Fruit fly (Drosophila melanogaster): ENCODE data around the gene CG9154.

CG9154 gene

DNA sequence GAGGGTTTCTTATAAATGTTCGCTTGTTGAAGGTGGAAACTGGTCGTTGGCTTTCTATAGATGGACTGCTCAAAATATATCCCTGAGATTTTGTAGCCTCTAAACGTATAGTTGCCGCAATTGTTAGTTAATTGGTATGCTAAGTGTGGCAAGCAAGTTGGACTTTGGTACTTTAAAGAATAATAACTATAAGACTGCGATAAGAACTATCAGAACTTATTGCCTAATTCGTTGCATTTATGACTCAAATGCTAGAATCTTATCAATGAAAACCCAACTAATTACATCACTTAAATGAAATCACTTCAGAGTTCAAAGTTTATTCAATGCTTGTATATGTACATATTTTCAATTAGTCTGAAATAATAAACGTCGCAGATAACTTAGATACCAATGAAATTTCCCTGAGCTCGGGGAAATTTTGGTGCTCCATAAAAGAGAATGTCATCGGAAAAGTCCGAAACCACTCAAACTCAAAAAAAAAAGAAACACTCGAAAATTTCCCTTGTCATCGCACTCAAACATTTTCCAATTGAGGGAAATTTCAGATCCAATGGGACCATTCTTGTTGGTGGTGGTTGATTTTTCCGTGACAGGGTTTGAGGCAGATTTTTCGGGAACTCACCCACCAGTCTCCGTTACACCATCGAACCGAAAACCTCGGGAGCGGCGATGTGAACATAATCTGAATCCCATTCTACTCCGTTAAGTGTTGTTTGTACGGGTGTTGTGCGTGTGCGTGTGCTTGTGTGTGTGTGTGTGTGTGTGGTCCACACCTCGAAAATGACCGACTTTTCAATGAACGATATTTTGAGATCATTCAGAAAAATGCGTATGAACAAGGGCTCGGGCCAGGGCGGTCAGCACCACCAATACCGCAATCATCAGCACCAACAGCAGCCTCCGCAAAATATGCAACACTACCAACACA lies 20.6 kb upstream of the CG9154 start, which contains the start of gene CG45075 (continued):
- no peak for TF ChIP-seq pfk (GFP tag; optimal IDR thresholded peaks at IDR 0.05)
- no peak for TF ChIP-seq Hr39 (optimal IDR thresholded peaks at IDR 0.05)
- TF ChIP-seq Gsc (GFP tag; IDR thresholded peaks at IDR 0.05): no peak
- no peak for TF ChIP-seq Ravus (GFP tag; IDR thresholded peaks at IDR 0.05)
- no peak for TF ChIP-seq CG9932 (GFP tag; IDR thresholded peaks at IDR 0.05)
- peak; percentile 35 for TF ChIP-seq CG2202 (tag; optimal IDR thresholded peaks at IDR 0.05)
- TF ChIP-seq CG6854 (GFP tag; optimal IDR thresholded peaks at IDR 0.05): no peak
- no peak for TF ChIP-seq Kr (GFP tag; optimal IDR thresholded peaks at IDR 0.05)
- TF ChIP-seq lbe (GFP tag; optimal IDR thresholded peaks at IDR 0.05): no peak
- peak; percentile 32 for TF ChIP-seq stwl (tag; optimal IDR thresholded peaks at IDR 0.05)
- no peak for TF ChIP-seq br (optimal IDR thresholded peaks at IDR 0.05)
- no peak for TF ChIP-seq sob (GFP tag; IDR thresholded peaks at IDR 0.05)
- no peak for TF ChIP-seq klu (GFP tag; IDR thresholded peaks at IDR 0.05)
- TF ChIP-seq pnt (GFP tag; optimal IDR thresholded peaks at IDR 0.05): no peak
- no peak for TF ChIP-seq CG2120 (GFP tag; optimal IDR thresholded peaks at IDR 0.05)
- TF ChIP-seq ttk (GFP tag; IDR thresholded peaks at IDR 0.05): no peak
- no peak for TF ChIP-seq CG1024 (GFP tag; IDR thresholded peaks at IDR 0.05)
- TF ChIP-seq CG14014 (GFP tag; IDR thresholded peaks at IDR 0.05): no peak
- TF ChIP-seq Side (GFP tag; optimal IDR thresholded peaks at IDR 0.05): no peak
- TF ChIP-seq tna (GFP tag; IDR thresholded peaks at IDR 0.05; ENCODE audit: partially characterized antibody): no peak
- no peak for TF ChIP-seq btn (GFP tag; optimal IDR thresholded peaks at IDR 0.05)
- no peak for TF ChIP-seq ERR (GFP tag; optimal IDR thresholded peaks at IDR 0.05)
- no peak for TF ChIP-seq Sry-β (GFP tag; optimal IDR thresholded peaks at IDR 0.05)
- peak; percentile 1 for TF ChIP-seq abd-A (tag; optimal IDR thresholded peaks at IDR 0.05)
- no peak for TF ChIP-seq CG6689 (GFP tag; IDR thresholded peaks at IDR 0.05)
- no peak for TF ChIP-seq Lhr (GFP tag; optimal IDR thresholded peaks at IDR 0.05)
- TF ChIP-seq Ets65A (GFP tag): no peak
- no peak for TF ChIP-seq Eip74EF (GFP tag; optimal IDR thresholded peaks at IDR 0.05)
- TF ChIP-seq Deaf1 (tag; optimal IDR thresholded peaks at IDR 0.05): no peak
- TF ChIP-seq nmo (GFP tag; optimal IDR thresholded peaks at IDR 0.05): no peak
- no peak for TF ChIP-seq fd96Cb (tag; optimal IDR thresholded peaks at IDR 0.05)
- no peak for TF ChIP-seq al (GFP tag; IDR thresholded peaks at IDR 0.05)
- no peak for TF ChIP-seq kah (GFP tag; optimal IDR thresholded peaks at IDR 0.05)
- TF ChIP-seq slbo (GFP tag; IDR thresholded peaks at IDR 0.05): no peak
- no peak for TF ChIP-seq CG10543 (GFP tag; optimal IDR thresholded peaks at IDR 0.05)
- TF ChIP-seq dan (GFP tag; IDR thresholded peaks at IDR 0.05): no peak
- TF ChIP-seq CTCF (GFP tag; optimal IDR thresholded peaks at IDR 0.05): no peak
- no peak for TF ChIP-seq gsb (GFP tag; IDR thresholded peaks at IDR 0.05)
- TF ChIP-seq CG13296 (GFP tag; optimal IDR thresholded peaks at IDR 0.05): no peak
- no peak for TF ChIP-seq CG2875 (GFP tag; optimal IDR thresholded peaks at IDR 0.05)
- no peak for TF ChIP-seq Doc2 (GFP tag; IDR thresholded peaks at IDR 0.05)
- no peak for TF ChIP-seq fd3F (GFP tag; optimal IDR thresholded peaks at IDR 0.05)
- peak; percentile 64; the same call in 1 of the 2 replicates for TF ChIP-seq vvl (GFP tag; IDR thresholded peaks at IDR 0.05)
- TF ChIP-seq fu2 (GFP tag; optimal IDR thresholded peaks at IDR 0.05): no peak
- TF ChIP-seq CG7271 (tag; optimal IDR thresholded peaks at IDR 0.05): no peak
- no peak for TF ChIP-seq Usf (GFP tag; optimal IDR thresholded peaks at IDR 0.05)
- TF ChIP-seq CG14667 (GFP tag; IDR thresholded peaks at IDR 0.05): no peak
- TF ChIP-seq CG3838 (GFP tag; optimal IDR thresholded peaks at IDR 0.05): no peak
- TF ChIP-seq nau (GFP tag; optimal IDR thresholded peaks at IDR 0.05): no peak
- no peak for TF ChIP-seq lab (GFP tag; optimal IDR thresholded peaks at IDR 0.05)
- no peak for TF ChIP-seq ash1 (GFP tag; optimal IDR thresholded peaks at IDR 0.05)
